Worm (Caenorhabditis elegans): Measurements from ENCODE around the gene eef-1B.1.

Gene eef-1B.1

DNA sequence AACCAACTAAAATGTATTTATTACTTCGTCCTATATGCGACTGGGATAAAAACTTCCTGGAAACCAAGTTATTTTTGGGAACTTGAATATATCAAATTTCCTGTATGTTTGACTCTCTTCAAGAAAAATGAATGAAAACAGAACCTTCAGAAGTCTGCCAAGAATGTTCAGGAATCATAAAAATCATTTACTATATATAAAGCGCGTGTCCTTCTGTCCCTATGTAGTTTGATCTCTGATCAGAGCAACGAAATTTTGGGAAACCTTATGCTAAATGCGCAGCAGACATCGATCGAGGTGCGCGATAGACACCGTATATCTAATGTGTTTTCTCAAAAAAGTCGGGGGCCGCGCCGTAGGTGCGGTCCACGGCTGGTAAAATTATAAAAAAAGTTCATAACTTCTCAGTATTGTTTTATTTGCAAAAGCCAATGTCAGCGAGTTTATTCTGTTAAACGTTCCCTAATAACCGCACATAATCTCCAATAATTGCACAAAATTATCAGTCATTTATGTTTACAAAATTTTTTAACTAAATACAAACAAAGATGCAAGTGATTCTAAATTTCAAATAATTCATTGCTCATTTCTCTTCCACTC, 24.4 kb upstream of the eef-1B.1 start:
- TF ChIP-seq ztf-29 (GFP tag; IDR thresholded peaks at IDR 0.05) = no peak
- TF ChIP-seq ztf-23 (GFP tag; IDR thresholded peaks at IDR 0.05) = no peak

- TF ChIP-seq cog-1 (tag; optimal IDR thresholded peaks at IDR 0.05) (no peak), med-1 (GFP tag; optimal IDR thresholded peaks at IDR 0.05; ENCODE audit: insufficient read depth) (no peak), ztf-29 (GFP tag; IDR thresholded peaks at IDR 0.05) (no peak), ref-1 (GFP tag; conservative IDR thresholded peaks at IDR 0.05) (no peak), tab-1 (GFP tag; IDR thresholded peaks at IDR 0.05) (no peak), ztf-23 (GFP tag; IDR thresholded peaks at IDR 0.05) (no peak), klf-2 (GFP tag; conservative IDR thresholded peaks at IDR 0.05) (no peak), flt-1 (GFP tag; IDR thresholded peaks at IDR 0.05) (no peak), T22C8.4 (GFP tag; IDR thresholded peaks at IDR 0.05) (no peak)
Measured at ce11 chrIII:7996353-7996752, 23.2 kb upstream of the eef-1B.1 start, which contains the start of gene npr-17. Gene npr-17, minus strand, starts transcription at chrIII:7996453.

DNA sequence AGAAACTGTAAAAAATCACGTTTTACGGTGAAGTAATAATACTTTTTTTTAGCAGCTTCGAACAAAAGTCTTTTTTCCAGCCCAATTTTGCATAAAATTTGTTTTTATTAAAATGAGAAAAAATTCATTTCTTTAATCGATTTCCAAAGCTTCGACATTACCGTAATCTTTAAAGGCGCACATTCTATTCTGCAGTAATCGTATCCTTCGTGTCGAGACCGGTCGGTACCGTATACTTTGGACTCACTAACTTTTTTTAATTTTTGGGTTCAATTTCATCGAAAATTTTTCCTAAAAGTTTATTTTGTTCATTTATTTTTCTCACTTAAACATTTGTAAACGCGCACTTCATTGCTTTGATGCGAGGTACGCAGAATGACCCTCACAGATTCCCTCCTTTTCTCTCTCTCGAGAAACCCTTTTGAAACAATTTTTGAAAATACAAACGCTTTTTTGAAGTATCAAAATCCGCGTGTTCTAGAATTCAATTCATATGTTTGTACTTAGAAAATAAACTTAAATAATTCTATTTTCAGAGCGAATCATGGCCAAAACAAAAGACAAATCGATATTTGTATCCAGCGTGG, 13.5 kb upstream of the eef-1B.1 start, which contains the start of gene hrpk-2:
Gene hrpk-2 (plus strand): TSS at position 537 of the 587 bp plus-strand sequence.
- no peak for TF ChIP-seq cog-1 (tag; optimal IDR thresholded peaks at IDR 0.05)
- TF ChIP-seq ref-1 (GFP tag; conservative IDR thresholded peaks at IDR 0.05) = no peak
- TF ChIP-seq T22C8.4 (GFP tag; IDR thresholded peaks at IDR 0.05) = no peak
- TF ChIP-seq flt-1 (GFP tag; IDR thresholded peaks at IDR 0.05) = no peak

ce11 chrIII:7981938-7982337, 8.8 kb upstream of the eef-1B.1 start:
- no peak for TF ChIP-seq ztf-23 (GFP tag; IDR thresholded peaks at IDR 0.05)
- no peak for TF ChIP-seq tab-1 (GFP tag; IDR thresholded peaks at IDR 0.05)
- no peak for TF ChIP-seq klf-2 (GFP tag; conservative IDR thresholded peaks at IDR 0.05)
- no peak for TF ChIP-seq ref-1 (GFP tag; conservative IDR thresholded peaks at IDR 0.05)
- TF ChIP-seq cog-1 (tag; optimal IDR thresholded peaks at IDR 0.05) = no peak
- no peak for TF ChIP-seq ztf-29 (GFP tag; IDR thresholded peaks at IDR 0.05)
- no peak for TF ChIP-seq T22C8.4 (GFP tag; IDR thresholded peaks at IDR 0.05)
- no peak for TF ChIP-seq med-1 (GFP tag; optimal IDR thresholded peaks at IDR 0.05; ENCODE audit: insufficient read depth)
- no peak for TF ChIP-seq flt-1 (GFP tag; IDR thresholded peaks at IDR 0.05)

- TF ChIP-seq T22C8.4 (GFP tag; IDR thresholded peaks at IDR 0.05) = no peak
- no peak for TF ChIP-seq flt-1 (GFP tag; IDR thresholded peaks at IDR 0.05)
- no peak for TF ChIP-seq ztf-23 (GFP tag; IDR thresholded peaks at IDR 0.05)
- no peak for TF ChIP-seq ref-1 (GFP tag; conservative IDR thresholded peaks at IDR 0.05)
- TF ChIP-seq klf-2 (GFP tag; conservative IDR thresholded peaks at IDR 0.05) = no peak
- no peak for TF ChIP-seq ztf-29 (GFP tag; IDR thresholded peaks at IDR 0.05)
- TF ChIP-seq tab-1 (GFP tag; IDR thresholded peaks at IDR 0.05) = no peak
- no peak for TF ChIP-seq med-1 (GFP tag; optimal IDR thresholded peaks at IDR 0.05; ENCODE audit: insufficient read depth)
- no peak for TF ChIP-seq cog-1 (tag; optimal IDR thresholded peaks at IDR 0.05)
Measured at ce11 chrIII:7981233-7981632, 8.0 kb upstream of the eef-1B.1 start.

- no peak for TF ChIP-seq cog-1 (tag; optimal IDR thresholded peaks at IDR 0.05)
- no peak for TF ChIP-seq med-1 (GFP tag; optimal IDR thresholded peaks at IDR 0.05; ENCODE audit: insufficient read depth)
- no peak for TF ChIP-seq T22C8.4 (GFP tag; IDR thresholded peaks at IDR 0.05)
- TF ChIP-seq ztf-29 (GFP tag; IDR thresholded peaks at IDR 0.05) = no peak
- TF ChIP-seq ref-1 (GFP tag; conservative IDR thresholded peaks at IDR 0.05) = no peak
- TF ChIP-seq tab-1 (GFP tag; IDR thresholded peaks at IDR 0.05) = no peak
- TF ChIP-seq klf-2 (GFP tag; conservative IDR thresholded peaks at IDR 0.05) = no peak
- TF ChIP-seq flt-1 (GFP tag; IDR thresholded peaks at IDR 0.05) = no peak
- TF ChIP-seq ztf-23 (GFP tag; IDR thresholded peaks at IDR 0.05) = no peak
Measured at ce11 chrIII:7979659-7980058, 6.5 kb upstream of the eef-1B.1 start, which contains the start of gene clp-1. Gene clp-1, plus strand, starts transcription at chrIII:7979959.

DNA sequence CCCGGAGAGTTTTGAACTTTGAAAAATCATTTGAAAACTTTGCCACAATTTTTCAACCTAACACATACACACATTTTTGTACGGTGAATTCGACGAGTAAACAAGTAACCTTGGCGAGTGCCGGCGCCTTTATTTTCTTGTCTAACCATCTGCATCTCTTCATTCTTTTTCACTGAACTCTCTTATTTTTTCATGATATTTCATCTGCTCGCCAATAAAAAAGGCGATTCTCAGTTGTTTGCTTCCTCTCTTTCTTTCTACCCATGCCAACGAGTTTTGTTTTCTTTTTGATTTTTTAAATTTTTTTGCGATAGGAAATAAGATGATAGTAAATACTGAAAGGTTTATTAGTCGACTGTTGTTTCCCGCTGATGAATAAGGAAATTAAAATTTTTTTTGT, 5.5 kb upstream of the eef-1B.1 start:
- TF ChIP-seq tab-1 (GFP tag; IDR thresholded peaks at IDR 0.05) (no peak), ztf-23 (GFP tag; IDR thresholded peaks at IDR 0.05) (no peak), med-1 (GFP tag; optimal IDR thresholded peaks at IDR 0.05; ENCODE audit: insufficient read depth) (no peak), ztf-29 (GFP tag; IDR thresholded peaks at IDR 0.05) (no peak), klf-2 (GFP tag; conservative IDR thresholded peaks at IDR 0.05) (no peak), ref-1 (GFP tag; conservative IDR thresholded peaks at IDR 0.05) (no peak), flt-1 (GFP tag; IDR thresholded peaks at IDR 0.05) (no peak), T22C8.4 (GFP tag; IDR thresholded peaks at IDR 0.05) (no peak), cog-1 (tag; optimal IDR thresholded peaks at IDR 0.05) (no peak)

- TF ChIP-seq med-1 (GFP tag; optimal IDR thresholded peaks at IDR 0.05; ENCODE audit: insufficient read depth) = no peak
- TF ChIP-seq ref-1 (GFP tag; conservative IDR thresholded peaks at IDR 0.05) = no peak
- TF ChIP-seq flt-1 (GFP tag; IDR thresholded peaks at IDR 0.05) = no peak
- no peak for TF ChIP-seq T22C8.4 (GFP tag; IDR thresholded peaks at IDR 0.05)
- no peak for TF ChIP-seq klf-2 (GFP tag; conservative IDR thresholded peaks at IDR 0.05)
- TF ChIP-seq ztf-23 (GFP tag; IDR thresholded peaks at IDR 0.05) = no peak
- no peak for TF ChIP-seq ztf-29 (GFP tag; IDR thresholded peaks at IDR 0.05)
- TF ChIP-seq tab-1 (GFP tag; IDR thresholded peaks at IDR 0.05) = no peak
- no peak for TF ChIP-seq cog-1 (tag; optimal IDR thresholded peaks at IDR 0.05)
Measured at ce11 chrIII:7978289-7978688, 5.1 kb upstream of the eef-1B.1 start.

ce11 chrIII:7977777-7978176, 4.6 kb upstream of the eef-1B.1 start, which contains the start of gene C06G4.4:
Gene C06G4.4, minus strand, starts transcription at chrIII:7977812.
- TF ChIP-seq flt-1 (GFP tag; IDR thresholded peaks at IDR 0.05) = no peak
- TF ChIP-seq cog-1 (tag; optimal IDR thresholded peaks at IDR 0.05) = no peak
- TF ChIP-seq ref-1 (GFP tag; conservative IDR thresholded peaks at IDR 0.05) = no peak
- no peak for TF ChIP-seq klf-2 (GFP tag; conservative IDR thresholded peaks at IDR 0.05)
- TF ChIP-seq T22C8.4 (GFP tag; IDR thresholded peaks at IDR 0.05) = no peak
- no peak for TF ChIP-seq ztf-29 (GFP tag; IDR thresholded peaks at IDR 0.05)
- TF ChIP-seq ztf-23 (GFP tag; IDR thresholded peaks at IDR 0.05) = no peak
- no peak for TF ChIP-seq med-1 (GFP tag; optimal IDR thresholded peaks at IDR 0.05; ENCODE audit: insufficient read depth)
- TF ChIP-seq tab-1 (GFP tag; IDR thresholded peaks at IDR 0.05) = no peak

DNA sequence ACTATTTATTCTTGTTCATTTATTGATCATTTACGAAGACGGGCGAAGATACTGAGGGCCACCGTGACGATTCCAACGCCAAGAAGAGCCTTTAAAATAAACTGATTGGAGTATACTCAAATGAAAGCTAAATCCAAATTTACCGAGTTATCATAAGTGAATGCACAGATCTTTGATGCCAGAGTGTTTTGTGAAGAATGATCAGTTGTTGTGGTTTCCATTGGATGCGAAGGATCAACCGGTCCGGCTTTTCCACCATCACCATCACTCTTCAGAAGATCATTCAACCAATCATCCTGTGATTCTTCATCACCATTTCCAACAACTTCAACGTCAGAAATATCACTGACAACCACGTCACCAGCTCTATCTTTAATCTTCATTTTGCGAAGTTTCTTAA, 4.0 kb upstream of the eef-1B.1 start:
- no peak for TF ChIP-seq cog-1 (tag; optimal IDR thresholded peaks at IDR 0.05)
- no peak for TF ChIP-seq ztf-23 (GFP tag; IDR thresholded peaks at IDR 0.05)
- no peak for TF ChIP-seq T22C8.4 (GFP tag; IDR thresholded peaks at IDR 0.05)
- TF ChIP-seq med-1 (GFP tag; optimal IDR thresholded peaks at IDR 0.05; ENCODE audit: insufficient read depth) = no peak
